Worm (Caenorhabditis elegans): Measurements from ENCODE around the gene nspa-8.

The nspa-8 gene

ce11 chrV:14820314-14820713, 6.5 kb downstream of the nspa-8 start:
- TF ChIP-seq unc-39 (tag; optimal IDR thresholded peaks at IDR 0.05): no peak
- peak; percentile 41 for TF ChIP-seq sma-9 (GFP tag; optimal IDR thresholded peaks at IDR 0.05)
- TF ChIP-seq sma-9 (tag; optimal IDR thresholded peaks at IDR 0.05): no peak
- TF ChIP-seq C34F6.9 (tag; optimal IDR thresholded peaks at IDR 0.05): peak; percentile 17
- peak; percentile 46 for TF ChIP-seq nhr-129 (tag; optimal IDR thresholded peaks at IDR 0.05)

- TF ChIP-seq ztf-4 (tag; optimal IDR thresholded peaks at IDR 0.05) (no peak), ztf-1 (GFP tag; conservative IDR thresholded peaks at IDR 0.05) (no peak), ceh-16 (tag; optimal IDR thresholded peaks at IDR 0.05) (no peak), gmeb-1 (tag; optimal IDR thresholded peaks at IDR 0.05) (no peak), C34F6.9 (tag; optimal IDR thresholded peaks at IDR 0.05) (no peak), nhr-21 (tag; optimal IDR thresholded peaks at IDR 0.05) (no peak), nhr-77 (tag; optimal IDR thresholded peaks at IDR 0.05) (no peak), fos-1 (tag; optimal IDR thresholded peaks at IDR 0.05) (no peak), ama-1 (optimal IDR thresholded peaks at IDR 0.05) (no peak), mdl-1 (tag; optimal IDR thresholded peaks at IDR 0.05) (no peak), crh-2 (tag; optimal IDR thresholded peaks at IDR 0.05) (no peak), dmd-4 (tag; optimal IDR thresholded peaks at IDR 0.05) (no peak), ZK546.5 (tag; optimal IDR thresholded peaks at IDR 0.05) (no peak)
These were observed 11.4 kb downstream of the nspa-8 start, which contains the start of gene rin-1 for ce11 chrV:14815500-14815899. Gene rin-1, minus strand, starts transcription at chrV:14815600.

- peak in 1 of 2 experiments; percentile 65 for TF ChIP-seq lsy-2 (tag; optimal IDR thresholded peaks at IDR 0.05)
- no peak for TF ChIP-seq nhr-129 (tag; optimal IDR thresholded peaks at IDR 0.05)
These were observed 13.3 kb downstream of the nspa-8 start for ce11 chrV:14813566-14813965.

ce11 chrV:14806204-14806737, 20.6 kb downstream of the nspa-8 start:
- TF ChIP-seq elt-1 (tag; optimal IDR thresholded peaks at IDR 0.05) (no peak), ztf-11 (tag; optimal IDR thresholded peaks at IDR 0.05) (no peak), sma-9 (GFP tag; optimal IDR thresholded peaks at IDR 0.05) (peak; percentile 25), sma-9 (tag; optimal IDR thresholded peaks at IDR 0.05) (no peak), nhr-21 (tag; optimal IDR thresholded peaks at IDR 0.05) (no peak), gmeb-1 (tag; optimal IDR thresholded peaks at IDR 0.05) (no peak), sma-3 (GFP tag; optimal IDR thresholded peaks at IDR 0.05) (no peak), skn-1 (tag; optimal IDR thresholded peaks at IDR 0.05) (no peak), nhr-25 (tag; optimal IDR thresholded peaks at IDR 0.05) (peak; percentile 16), unc-39 (tag; optimal IDR thresholded peaks at IDR 0.05) (no peak), R02D3.7 (tag; optimal IDR thresholded peaks at IDR 0.05) (no peak), fos-1 (tag; optimal IDR thresholded peaks at IDR 0.05) (no peak)

ce11 chrV:14800402-14800801, 26.4 kb downstream of the nspa-8 start:
- TF ChIP-seq nhr-77 (tag; optimal IDR thresholded peaks at IDR 0.05) (no peak), lsy-2 (tag; optimal IDR thresholded peaks at IDR 0.05) (peak in 1 of 2 experiments; percentile 26), skn-1 (tag; optimal IDR thresholded peaks at IDR 0.05) (no peak), mdl-1 (tag; optimal IDR thresholded peaks at IDR 0.05) (no peak), ztf-1 (GFP tag; conservative IDR thresholded peaks at IDR 0.05) (no peak), F13H6.1 (tag; optimal IDR thresholded peaks at IDR 0.05) (peak; percentile 47), lin-39 (tag; optimal IDR thresholded peaks at IDR 0.05) (no peak), ZK546.5 (tag; optimal IDR thresholded peaks at IDR 0.05) (no peak), nhr-129 (tag; optimal IDR thresholded peaks at IDR 0.05) (peak; percentile 54)

ce11 chrV:14797886-14798285, 29.0 kb downstream of the nspa-8 start:
- TF ChIP-seq unc-39 (tag; optimal IDR thresholded peaks at IDR 0.05) (no peak), skn-1 (tag; optimal IDR thresholded peaks at IDR 0.05) (no peak), zag-1 (tag; optimal IDR thresholded peaks at IDR 0.05) (no peak), ceh-82 (tag; optimal IDR thresholded peaks at IDR 0.05) (no peak), snpc-4 (tag; optimal IDR thresholded peaks at IDR 0.05) (peak; percentile 39)

- TF ChIP-seq sma-9 (GFP tag; optimal IDR thresholded peaks at IDR 0.05) (no peak), sma-9 (tag; optimal IDR thresholded peaks at IDR 0.05) (no peak), lin-11 (tag; optimal IDR thresholded peaks at IDR 0.05) (no peak), nhr-129 (tag; optimal IDR thresholded peaks at IDR 0.05) (no peak), nhr-23 (tag; optimal IDR thresholded peaks at IDR 0.05) (no peak), nhr-11 (tag; optimal IDR thresholded peaks at IDR 0.05) (no peak), gmeb-1 (tag; optimal IDR thresholded peaks at IDR 0.05) (no peak), mab-5 (tag; optimal IDR thresholded peaks at IDR 0.05) (no peak), unc-39 (tag; optimal IDR thresholded peaks at IDR 0.05) (no peak), unc-55 (GFP tag; optimal IDR thresholded peaks at IDR 0.05) (no peak), fos-1 (tag; optimal IDR thresholded peaks at IDR 0.05) (no peak), unc-62 (GFP tag; optimal IDR thresholded peaks at IDR 0.05) (no peak), aly-2 (tag; optimal IDR thresholded peaks at IDR 0.05) (no peak)
These were observed 33.8 kb downstream of the nspa-8 start for ce11 chrV:14793043-14793442.

All from whole organism, L2 larva.